Fruit fly (Drosophila melanogaster) whole organism, wandering third instar larva: ENCODE measurements around the gene Cyp9f2.

Experiments
- CG9705 ChIP-seq: fragments of 200-800 bp; sonication (Bioruptor generic); optimal IDR thresholded peaks from 2 replicates; lab custom pipeline; 2018; ENCODE audit warnings: missing biosample characterization, mild to moderate bottlenecking, missing genetic modification characterization
- Dfd ChIP-seq: fragments of >200 bp; optimal IDR thresholded peaks from 2 replicates; lab custom pipeline; 2017; ENCODE audit warnings: missing biosample characterization, missing genetic modification characterization
- HLH106 ChIP-seq: fragments of 200-800 bp; optimal IDR thresholded peaks from 3 replicates; lab custom pipeline; 2019; ENCODE audit warnings: missing biosample characterization, mild to moderate bottlenecking, missing genetic modification characterization, moderate library complexity
- br ChIP-seq: fragments of 200-800 bp; sonication (Bioruptor generic); optimal IDR thresholded peaks from 2 replicates; lab custom pipeline; 2016; ENCODE audit warnings: missing biosample characterization, missing genetic modification characterization
- jim ChIP-seq: fragments of 175-275, 200-325 bp; sonication (Bioruptor generic); optimal IDR thresholded peaks from 2 replicates; lab custom pipeline; 2016; ENCODE audit warnings: missing biosample characterization, mild to moderate bottlenecking, missing genetic modification characterization
- lola ChIP-seq: fragments of >200 bp; optimal IDR thresholded peaks from 2 replicates; lab custom pipeline; 2017; ENCODE audit warnings: missing biosample characterization, missing genetic modification characterization
- psq ChIP-seq: fragments of 200-800 bp; sonication (Bioruptor generic); optimal IDR thresholded peaks from 3 replicates; lab custom pipeline; 2017; ENCODE audit warnings: missing biosample characterization, mild to moderate bottlenecking, missing genetic modification characterization, moderate library complexity
- tai ChIP-seq: sonication (Bioruptor generic); optimal IDR thresholded peaks from 2 replicates; lab custom pipeline; 2016; ENCODE audit warnings: missing biosample characterization, missing genetic modification characterization

DNA sequence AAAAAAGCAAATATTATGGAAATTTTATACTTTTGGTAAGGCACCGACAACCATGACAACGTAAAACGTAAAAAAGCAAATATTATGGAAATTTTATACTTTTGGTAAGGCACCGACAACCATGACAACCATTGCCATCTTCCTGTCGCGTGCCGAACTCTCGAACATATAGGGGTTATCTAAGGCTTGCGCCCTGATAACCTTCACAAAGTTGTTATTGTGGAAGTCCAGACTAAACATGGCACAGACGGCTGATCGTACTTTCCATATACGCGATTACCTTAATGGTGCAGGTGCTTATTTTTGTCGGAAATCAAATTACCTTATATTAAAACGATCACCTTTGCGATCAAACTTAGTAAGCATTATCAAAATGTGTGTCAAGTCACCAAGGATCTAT is 39.6 kb upstream of the Cyp9f2 start:
- TF ChIP-seq Dfd (no peak), HLH106 (no peak), tai (no peak), psq (GFP tag; lab: Kevin White, UChicago) (no peak), jim (no peak), br (GFP tag; lab: Kevin White, UChicago) (no peak), lola (GFP tag; lab: Kevin White, UChicago) (no peak), CG9705 (GFP tag; lab: Kevin White, UChicago) (no peak)
